Worm (Caenorhabditis elegans): Measurements from ENCODE around the gene irld-33.

The irld-33 gene

DNA sequence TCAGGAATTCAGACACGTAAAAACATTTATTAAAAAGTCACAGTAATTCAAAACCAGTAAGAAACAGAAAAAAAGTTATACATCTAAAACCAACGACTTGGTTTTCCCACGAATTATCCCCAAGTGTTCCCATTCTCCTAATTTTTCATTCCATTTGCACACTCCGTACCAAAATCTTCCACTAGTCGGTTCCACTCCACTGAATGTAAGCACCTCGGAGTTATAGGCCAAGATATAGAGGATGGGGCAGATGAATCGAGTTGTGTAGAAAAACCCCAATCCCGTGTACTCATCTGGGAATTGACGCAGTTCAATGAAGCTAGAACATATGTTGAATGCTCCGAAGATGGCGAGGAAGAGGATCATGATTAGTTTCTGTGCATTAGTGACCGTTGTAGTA is 48.4 kb downstream of the irld-33 start:
- TF ChIP-seq unc-62 (GFP tag; optimal IDR thresholded peaks at IDR 0.05 in 1 of 2), result peak in 1 of 2 experiments; percentile 97
- no peak for TF ChIP-seq unc-62 (tag; optimal IDR thresholded peaks at IDR 0.05)
- TF ChIP-seq snpc-4 (tag; optimal IDR thresholded peaks at IDR 0.05), result no peak

ce11 chrII:1788087-1788486 is 49.2 kb downstream of the irld-33 start, which contains the start of the genes C08F1.6 and fbxb-13:
TSS of gene C08F1.6 (minus strand) at chrII:1788187.
TSS of gene fbxb-13 (plus strand) at chrII:1788277.
- TF ChIP-seq ama-1 (optimal IDR thresholded peaks at IDR 0.05), result no peak
- TF ChIP-seq hlh-30 (tag; optimal IDR thresholded peaks at IDR 0.05; ENCODE audit: insufficient read depth), result no peak
- TF ChIP-seq lsy-2 (tag; optimal IDR thresholded peaks at IDR 0.05), result no peak
- TF ChIP-seq madf-5 (GFP tag; IDR thresholded peaks at IDR 0.05), result no peak
- TF ChIP-seq aly-2 (tag; optimal IDR thresholded peaks at IDR 0.05), result no peak
- no peak for TF ChIP-seq spr-1 (tag; optimal IDR thresholded peaks at IDR 0.05)
- no peak for TF ChIP-seq ceh-20 (GFP tag; IDR thresholded peaks at IDR 0.05)
- TF ChIP-seq nhr-111 (GFP tag; optimal IDR thresholded peaks at IDR 0.05), result no peak
- TF ChIP-seq mdt-29 (GFP tag; IDR thresholded peaks at IDR 0.05), result no peak
- no peak for TF ChIP-seq duxl-1 (tag; optimal IDR thresholded peaks at IDR 0.05; ENCODE audit: poor library complexity)
- TF ChIP-seq zag-1 (tag; optimal IDR thresholded peaks at IDR 0.05), result no peak

Data from whole organism, L4 larva.